Worm (Caenorhabditis elegans): ENCODE measurements around the gene C44B7.7.

Gene C44B7.7

DNA sequence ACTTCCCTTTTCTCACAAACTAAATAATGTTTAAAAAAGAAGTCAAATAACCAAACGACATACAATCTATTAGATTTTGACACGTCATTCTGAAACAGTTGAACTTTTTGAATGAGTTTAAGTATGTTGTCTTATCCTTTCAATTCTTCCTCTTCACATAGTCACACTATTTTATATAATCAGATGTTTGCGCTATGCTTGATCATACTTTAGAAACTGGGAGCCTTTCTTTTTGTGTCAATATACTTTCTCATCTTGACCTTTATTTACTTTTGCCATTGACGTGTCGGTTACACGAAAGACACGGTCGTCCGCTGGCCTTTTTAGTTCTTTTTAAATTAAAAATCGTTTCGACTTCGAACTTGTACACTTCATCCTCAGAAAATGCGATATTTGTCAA is 28.0 kb downstream of the C44B7.7 start, which contains the start of gene C04A2.15:
TSS of gene C04A2.15 (plus strand) at position 299 of the 400 bp plus-strand sequence.
- TF ChIP-seq nhr-12 (tag; optimal IDR thresholded peaks at IDR 0.05) (no peak), pha-4 (tag; optimal IDR thresholded peaks at IDR 0.05) (peak; percentile 93)

DNA sequence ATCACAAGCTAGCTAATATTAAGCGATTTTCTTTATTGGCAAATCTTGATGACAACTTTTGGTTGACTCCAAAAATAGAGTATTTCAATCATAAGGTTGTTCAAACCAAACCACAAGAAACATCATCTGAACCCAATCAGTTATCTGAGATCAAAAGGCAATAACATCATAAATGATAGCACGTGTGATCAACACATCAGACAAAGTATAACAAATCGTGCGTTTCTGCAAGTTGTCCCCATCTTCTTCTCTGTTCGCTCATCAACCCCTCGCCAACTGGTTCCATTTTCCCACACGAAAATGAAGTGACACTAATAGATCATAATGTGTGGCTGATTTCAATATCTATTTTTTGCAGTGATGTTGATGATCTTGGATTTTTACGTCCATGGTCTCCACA is 30.7 kb downstream of the C44B7.7 start:
- TF ChIP-seq fkh-10 (GFP tag; optimal IDR thresholded peaks at IDR 0.05): no peak
- TF ChIP-seq lin-39 (tag; optimal IDR thresholded peaks at IDR 0.05): peak; percentile 27
- peak; percentile 34 for TF ChIP-seq R02D3.7 (tag; optimal IDR thresholded peaks at IDR 0.05)
- no peak for TF ChIP-seq elt-1 (tag; optimal IDR thresholded peaks at IDR 0.05)
- TF ChIP-seq lin-15B (tag; optimal IDR thresholded peaks at IDR 0.05): no peak
- no peak for TF ChIP-seq nhr-237 (tag; optimal IDR thresholded peaks at IDR 0.05)
- no peak for TF ChIP-seq unc-39 (tag; optimal IDR thresholded peaks at IDR 0.05)
- no peak for TF ChIP-seq nhr-12 (tag; optimal IDR thresholded peaks at IDR 0.05)
- TF ChIP-seq nhr-28 (tag; optimal IDR thresholded peaks at IDR 0.05): no peak
- TF ChIP-seq nhr-43 (tag; optimal IDR thresholded peaks at IDR 0.05; ENCODE audit: poor library complexity, severe bottlenecking): peak; percentile 97
- TF ChIP-seq mdl-1 (tag; optimal IDR thresholded peaks at IDR 0.05): peak; percentile 59
- TF ChIP-seq nhr-25 (tag; optimal IDR thresholded peaks at IDR 0.05): peak; percentile 85
- peak; percentile 38 for TF ChIP-seq egl-5 (tag; optimal IDR thresholded peaks at IDR 0.05)
- TF ChIP-seq egl-27 (tag; optimal IDR thresholded peaks at IDR 0.05): peak; percentile 94
- TF ChIP-seq ceh-16 (tag; optimal IDR thresholded peaks at IDR 0.05): no peak
- TF ChIP-seq skn-1 (tag; optimal IDR thresholded peaks at IDR 0.05): no peak
- no peak for TF ChIP-seq fos-1 (tag; optimal IDR thresholded peaks at IDR 0.05)
- TF ChIP-seq ceh-9 (tag; optimal IDR thresholded peaks at IDR 0.05): no peak
- TF ChIP-seq unc-62 (GFP tag; optimal IDR thresholded peaks at IDR 0.05): peak; percentile 86
- TF ChIP-seq pqm-1 (tag; optimal IDR thresholded peaks at IDR 0.05): no peak
- no peak for TF ChIP-seq daf-12 (tag; optimal IDR thresholded peaks at IDR 0.05)
- TF ChIP-seq jun-1 (tag; optimal IDR thresholded peaks at IDR 0.05): peak; percentile 51
- no peak for TF ChIP-seq ZK546.5 (tag; optimal IDR thresholded peaks at IDR 0.05)
- TF ChIP-seq snpc-4 (tag; optimal IDR thresholded peaks at IDR 0.05): peak; percentile 7
- no peak for TF ChIP-seq fkh-2 (tag; optimal IDR thresholded peaks at IDR 0.05)
- TF ChIP-seq nhr-23 (tag; optimal IDR thresholded peaks at IDR 0.05): peak; percentile 93
- no peak for TF ChIP-seq ama-1 (optimal IDR thresholded peaks at IDR 0.05)
- TF ChIP-seq pha-4 (tag; optimal IDR thresholded peaks at IDR 0.05): no peak
- TF ChIP-seq nfya-1 (tag; optimal IDR thresholded peaks at IDR 0.05; ENCODE audit: insufficient read depth): peak; percentile 40
- TF ChIP-seq sea-2 (GFP tag; optimal IDR thresholded peaks at IDR 0.05): no peak
- peak; percentile 52 to 69 (median 56) for TF ChIP-seq elt-3 (tag; optimal IDR thresholded peaks at IDR 0.05)
- peak; percentile 42 for TF ChIP-seq tbx-2 (tag; optimal IDR thresholded peaks at IDR 0.05)
- TF ChIP-seq ceh-28 (tag; optimal IDR thresholded peaks at IDR 0.05): no peak
- no peak for TF ChIP-seq ztf-11 (tag; optimal IDR thresholded peaks at IDR 0.05)
- TF ChIP-seq ztf-4 (tag; optimal IDR thresholded peaks at IDR 0.05): no peak
- no peak for TF ChIP-seq zag-1 (tag; optimal IDR thresholded peaks at IDR 0.05)
- TF ChIP-seq eor-1 (tag; optimal IDR thresholded peaks at IDR 0.05): no peak
- no peak for TF ChIP-seq hmg-11 (tag; optimal IDR thresholded peaks at IDR 0.05)
- no peak for TF ChIP-seq elt-2 (tag; optimal IDR thresholded peaks at IDR 0.05)
- TF ChIP-seq nhr-77 (tag; optimal IDR thresholded peaks at IDR 0.05): no peak
- peak; percentile 28 for TF ChIP-seq lsy-12 (tag; optimal IDR thresholded peaks at IDR 0.05)
- no peak for TF ChIP-seq mml-1 (tag; optimal IDR thresholded peaks at IDR 0.05)
- no peak for TF ChIP-seq nhr-67 (tag; optimal IDR thresholded peaks at IDR 0.05)
- TF ChIP-seq nhr-76 (tag; optimal IDR thresholded peaks at IDR 0.05): no peak
- TF ChIP-seq aly-2 (tag; optimal IDR thresholded peaks at IDR 0.05): no peak
- TF ChIP-seq ceh-82 (tag; optimal IDR thresholded peaks at IDR 0.05): no peak
- no peak for TF ChIP-seq nhr-11 (tag; optimal IDR thresholded peaks at IDR 0.05)

All from whole organism, L3 larva.